Worm (Caenorhabditis elegans) whole organism, mixed stage, embryonic: ENCODE data around the gene srh-137.

ENCODE experiments used
- ces-1 ChIP-seq: fragments of 150-350 bp; optimal IDR thresholded peaks from 2 replicates; lab custom pipeline; 2014; ENCODE audit warnings: missing biosample characterization, missing genetic modification reagents, missing genetic modification characterization
- drap-1 ChIP-seq: fragments of 200-800 bp; sonication (Bioruptor generic); optimal IDR thresholded peaks from 3 replicates; lab custom pipeline; 2018; ENCODE audit warnings: mild to moderate bottlenecking, missing genetic modification characterization, missing compliant biosample characterization
- elt-3 ChIP-seq: fragments of 150-350 bp; optimal IDR thresholded peaks from 2 replicates; lab custom pipeline; 2014; ENCODE audit warnings: missing biosample characterization, missing genetic modification characterization
- lsy-2 ChIP-seq: fragments of 150-350 bp; optimal IDR thresholded peaks from 2 replicates; lab custom pipeline; 2014; ENCODE audit warnings: missing biosample characterization, missing genetic modification characterization
- nhr-28 ChIP-seq: fragments of 150-350 bp; optimal IDR thresholded peaks from 2 replicates; lab custom pipeline; 2014; ENCODE audit warnings: missing biosample characterization, missing genetic modification characterization
- unc-62 ChIP-seq: fragments of 150-350 bp; optimal IDR thresholded peaks from 2 replicates; lab custom pipeline; 2014; ENCODE audit warnings: missing biosample characterization, missing genetic modification reagents, missing genetic modification characterization
- zip-8 ChIP-seq: fragments of 150-350 bp; optimal IDR thresholded peaks from 2 replicates; lab custom pipeline; 2014; ENCODE audit warnings: missing biosample characterization, missing genetic modification characterization

ce11 chrV:16682886-16683285 lies 33.6 kb downstream of the srh-137 start, which contains the start of gene srw-36:
- TF ChIP-seq drap-1 (GFP tag; lab: Kevin White, UChicago) (no peak), unc-62 (GFP tag; lab: Kevin White, UChicago) (no peak), elt-3 (no peak), ces-1 (no peak), nhr-28 (tag; lab: Kevin White, UChicago) (no peak), zip-8 (tag; lab: Kevin White, UChicago) (no peak), lsy-2 (tag; lab: Kevin White, UChicago) (no peak)
